Fruit fly (Drosophila melanogaster) whole organism, embryonic: ENCODE data around the gene CG9395.

Experiments used
- Ada2b ChIP-seq: fragments of 200-800 bp; sonication (Bioruptor generic); IDR thresholded peaks from 2 replicates; pipeline ENCODE4 v1.3.6; 2022; ENCODE audit warnings: missing biosample characterization, missing genetic modification characterization
- Atf3 ChIP-seq: fragments of 200-800 bp; sonication (Bioruptor generic); optimal IDR thresholded peaks from 3 replicates; lab custom pipeline; 2016; ENCODE audit warnings: missing biosample characterization, missing genetic modification characterization
- BtbVII ChIP-seq: fragments of 200-800 bp; sonication (Bioruptor generic); optimal IDR thresholded peaks from 3 replicates; lab custom pipeline; 2017; ENCODE audit warnings: missing biosample characterization, mild to moderate bottlenecking, missing genetic modification characterization
- CG1024 ChIP-seq: fragments of 200-800 bp; sonication (Bioruptor generic); IDR thresholded peaks from 2 replicates; pipeline ENCODE4 v1.3.6; 2022; ENCODE audit warnings: missing biosample characterization, missing genetic modification characterization
- CG10366 ChIP-seq: fragments of 200-800 bp; sonication (Bioruptor generic); IDR thresholded peaks from 2 replicates; pipeline ENCODE4 v1.3.6; 2022; ENCODE audit warnings: missing biosample characterization, missing genetic modification characterization
- CG10431 ChIP-seq: fragments of 200-800 bp; sonication (Bioruptor generic); optimal IDR thresholded peaks from 3 replicates; lab custom pipeline; 2018; ENCODE audit warnings: missing biosample characterization, mild to moderate bottlenecking, missing genetic modification characterization
- CG13775 ChIP-seq: fragments of 200-800 bp; sonication (Bioruptor generic); optimal IDR thresholded peaks from 3 replicates; lab custom pipeline; 2017; ENCODE audit warnings: missing biosample characterization, mild to moderate bottlenecking, missing genetic modification characterization
- CG15696 ChIP-seq: fragments of 200-800 bp; sonication (Bioruptor generic); optimal IDR thresholded peaks from 2 replicates; lab custom pipeline; 2019; ENCODE audit warnings: missing biosample characterization, mild to moderate bottlenecking, missing genetic modification characterization, moderate library complexity
- CG17186 ChIP-seq: fragments of 200-800 bp; sonication (Bioruptor generic); optimal IDR thresholded peaks from 3 replicates; lab custom pipeline; 2017; ENCODE audit warnings: missing biosample characterization, missing genetic modification reagents, missing genetic modification characterization
- CG17829 ChIP-seq: fragments of 200-800 bp; optimal IDR thresholded peaks from 2 replicates; lab custom pipeline; 2019; ENCODE audit warnings: missing biosample characterization, mild to moderate bottlenecking, missing genetic modification characterization, moderate library complexity
- CG3995 ChIP-seq: fragments of 200-800 bp; sonication (Bioruptor generic); optimal IDR thresholded peaks from 3 replicates; lab custom pipeline; 2016; ENCODE audit warnings: missing biosample characterization, missing genetic modification characterization
- CG6683 ChIP-seq: fragments of 200-800 bp; sonication (Bioruptor generic); optimal IDR thresholded peaks from 2 replicates; lab custom pipeline; 2017; ENCODE audit warnings: missing biosample characterization, mild to moderate bottlenecking, missing genetic modification characterization, missing genetic modification reagents
- CG7839 ChIP-seq: fragments of 200-800 bp; sonication (Bioruptor generic); optimal IDR thresholded peaks from 3 replicates; lab custom pipeline; 2018; ENCODE audit warnings: missing biosample characterization, mild to moderate bottlenecking, missing genetic modification characterization, moderate library complexity
- CG9215 ChIP-seq: fragments of 200-800 bp; sonication (Bioruptor generic); IDR thresholded peaks from 2 replicates; pipeline ENCODE4 v1.3.6; 2022; ENCODE audit warnings: missing biosample characterization, missing genetic modification characterization
- CG9727 ChIP-seq: fragments of 200-800 bp; sonication (Bioruptor generic); optimal IDR thresholded peaks from 3 replicates; lab custom pipeline; 2017; ENCODE audit warnings: missing biosample characterization, mild to moderate bottlenecking, missing genetic modification characterization
- Doc2 ChIP-seq: fragments of 200-800 bp; sonication (Bioruptor generic); IDR thresholded peaks from 2 replicates; pipeline ENCODE4 v1.3.6; 2022; ENCODE audit warnings: missing biosample characterization, missing genetic modification characterization
- HLH4C ChIP-seq: fragments of 200-800 bp; sonication (Bioruptor generic); IDR thresholded peaks from 3 replicates; pipeline ENCODE4 v1.3.6; 2022; ENCODE audit warnings: missing biosample characterization, missing genetic modification characterization; ENCODE audit not compliant: partially characterized antibody
- Hmr ChIP-seq: fragments of 200-800 bp; sonication (Bioruptor generic); optimal IDR thresholded peaks from 3 replicates; lab custom pipeline; 2017; ENCODE audit warnings: mild to moderate bottlenecking, missing biosample characterization, missing genetic modification reagents, missing genetic modification characterization
- Hr51 ChIP-seq, 2 experiments: fragments of 200-800 bp; sonication (Bioruptor generic); optimal IDR thresholded peaks; 2 replicates in 1 of 2; 3 replicates in 1 of 2; lab custom pipeline; 2016 to 2018; ENCODE audit warnings: missing biosample characterization in 2 of 2, missing genetic modification characterization in 2 of 2, mild to moderate bottlenecking in 1 of 2, moderate library complexity in 1 of 2
- Hr78 ChIP-seq, 2 experiments: fragments of 200-800 bp in 1 of 2; fragments of >200 bp in 1 of 2; sonication (Bioruptor generic) in 1 of 2; optimal IDR thresholded peaks; 2 replicates each; lab custom pipeline; 2017 to 2019; ENCODE audit warnings: missing biosample characterization in 2 of 2, missing genetic modification characterization in 2 of 2, mild to moderate bottlenecking in 1 of 2, moderate library complexity in 1 of 2
- Lhr ChIP-seq: fragments of 200-800 bp; sonication (Bioruptor generic); optimal IDR thresholded peaks from 3 replicates; lab custom pipeline; 2017; ENCODE audit warnings: mild to moderate bottlenecking, missing biosample characterization, missing genetic modification reagents, missing genetic modification characterization
- PHDP ChIP-seq: fragments of 200-800 bp; sonication (Bioruptor generic); optimal IDR thresholded peaks from 3 replicates; lab custom pipeline; 2018; ENCODE audit warnings: missing biosample characterization, mild to moderate bottlenecking, missing genetic modification characterization, moderate library complexity
- Pdp1 ChIP-seq, 2 experiments: fragments of 200-800 bp; sonication (Bioruptor generic); optimal IDR thresholded peaks; 3 replicates each; lab custom pipeline; 2016; ENCODE audit warnings: missing biosample characterization in 2 of 2, missing genetic modification characterization in 2 of 2, mild to moderate bottlenecking in 1 of 2, moderate library complexity in 1 of 2
- Ptx1 ChIP-seq: fragments of 200-800 bp; sonication (Bioruptor generic); IDR thresholded peaks from 2 replicates; pipeline ENCODE4 v1.3.6; 2022; ENCODE audit warnings: missing biosample characterization, missing genetic modification characterization
- Rfx ChIP-seq: fragments of 200-800 bp; sonication (Bioruptor generic); IDR thresholded peaks from 2 replicates; pipeline ENCODE4 v1.3.6; 2022; ENCODE audit warnings: missing biosample characterization, missing genetic modification characterization
- Trl ChIP-seq, 3 experiments: fragments of >200 bp in 2 of 3; fragments of 200-800 bp in 1 of 3; sonication (Bioruptor generic) in 1 of 3; optimal IDR thresholded peaks; 2 replicates in 1 of 3; 3 replicates in 2 of 3; lab custom pipeline; 2016 to 2017; ENCODE audit warnings: missing biosample characterization in 1 of 3, missing genetic modification characterization in 1 of 3
- ara ChIP-seq: fragments of 200-800 bp; sonication (Bioruptor generic); IDR thresholded peaks from 2 replicates; pipeline ENCODE4 v1.3.6; 2022; ENCODE audit warnings: missing biosample characterization, missing genetic modification characterization
- ato ChIP-seq: fragments of 200-800 bp; sonication (Bioruptor generic); IDR thresholded peaks from 2 replicates; pipeline ENCODE4 v1.3.6; 2022; ENCODE audit warnings: missing biosample characterization, missing genetic modification characterization; ENCODE audit not compliant: partially characterized antibody
- az2 ChIP-seq: fragments of 200-800 bp; sonication (Bioruptor generic); optimal IDR thresholded peaks from 3 replicates; lab custom pipeline; 2016; ENCODE audit warnings: missing biosample characterization, missing genetic modification characterization
- ci ChIP-seq: fragments of 200-800 bp; sonication (Bioruptor generic); IDR thresholded peaks from 3 replicates; pipeline ENCODE4 v1.3.6; 2022; ENCODE audit warnings: missing biosample characterization, missing genetic modification characterization
- crp ChIP-seq, 2 experiments: fragments of 200-800 bp; sonication (Bioruptor generic); optimal IDR thresholded peaks; 2 replicates in 1 of 2; 3 replicates in 1 of 2; lab custom pipeline; 2017; ENCODE audit warnings: missing biosample characterization in 2 of 2, missing genetic modification characterization in 2 of 2, mild to moderate bottlenecking in 1 of 2, moderate library complexity in 1 of 2
- dmrt99B ChIP-seq: fragments of 200-800 bp; sonication (Bioruptor generic); optimal IDR thresholded peaks from 2 replicates; lab custom pipeline; 2018; ENCODE audit warnings: missing biosample characterization, mild to moderate bottlenecking, missing genetic modification characterization, moderate library complexity
- ewg ChIP-seq: fragments of 200-800 bp; sonication (Bioruptor generic); optimal IDR thresholded peaks from 3 replicates; lab custom pipeline; 2017; ENCODE audit warnings: mild to moderate bottlenecking, missing biosample characterization, missing genetic modification reagents, missing genetic modification characterization
- exex ChIP-seq: fragments of 200-800 bp; sonication (Bioruptor generic); optimal IDR thresholded peaks from 4 replicates; lab custom pipeline; 2018; ENCODE audit warnings: missing biosample characterization, mild to moderate bottlenecking, missing genetic modification characterization, moderate library complexity
- jing ChIP-seq: fragments of 200-800 bp; sonication (Bioruptor generic); optimal IDR thresholded peaks from 2 replicates; lab custom pipeline; 2018; ENCODE audit warnings: missing biosample characterization, mild to moderate bottlenecking, missing genetic modification characterization
- onecut ChIP-seq: fragments of 200-800 bp; sonication (Bioruptor generic); IDR thresholded peaks from 2 replicates; pipeline ENCODE4 v1.3.6; 2022; ENCODE audit warnings: missing biosample characterization, missing genetic modification characterization
- pb ChIP-seq: fragments of 200-800 bp; sonication (Bioruptor generic); optimal IDR thresholded peaks from 3 replicates; lab custom pipeline; 2016; ENCODE audit warnings: missing biosample characterization, missing genetic modification characterization
- sd ChIP-seq: fragments of 200-800 bp; sonication (Bioruptor generic); optimal IDR thresholded peaks from 3 replicates; lab custom pipeline; 2018; ENCODE audit warnings: missing biosample characterization, mild to moderate bottlenecking, missing genetic modification characterization, moderate library complexity
- sima ChIP-seq: fragments of 200-800 bp; sonication (Bioruptor generic); optimal IDR thresholded peaks from 2 replicates; lab custom pipeline; 2016; ENCODE audit warnings: missing biosample characterization, missing genetic modification characterization
- slou ChIP-seq: fragments of 200-800 bp; sonication (Bioruptor generic); optimal IDR thresholded peaks from 3 replicates; lab custom pipeline; 2016; ENCODE audit warnings: missing biosample characterization, missing genetic modification characterization
- sob ChIP-seq: fragments of 200-800 bp; sonication (Bioruptor generic); IDR thresholded peaks from 2 replicates; pipeline ENCODE4 v1.3.6; 2022; ENCODE audit warnings: missing biosample characterization, missing genetic modification characterization
- sqz ChIP-seq: fragments of 200-800 bp; sonication (Bioruptor generic); optimal IDR thresholded peaks from 3 replicates; lab custom pipeline; 2018; ENCODE audit warnings: missing biosample characterization, mild to moderate bottlenecking, missing genetic modification characterization
- tap ChIP-seq: fragments of 200-800 bp; optimal IDR thresholded peaks from 3 replicates; lab custom pipeline; 2019; ENCODE audit warnings: missing biosample characterization, mild to moderate bottlenecking, missing genetic modification characterization, moderate library complexity
- toy ChIP-seq: fragments of 200-800 bp; sonication (Bioruptor generic); IDR thresholded peaks from 2 replicates; pipeline ENCODE4 v1.3.6; 2022; ENCODE audit warnings: missing biosample characterization, missing genetic modification characterization
- tup ChIP-seq: fragments of 200-800 bp; sonication (Bioruptor generic); optimal IDR thresholded peaks from 2 replicates; lab custom pipeline; 2016; ENCODE audit warnings: missing biosample characterization, mild to moderate bottlenecking, missing genetic modification characterization, moderate library complexity
- unpg ChIP-seq: fragments of 200-800 bp; sonication (Bioruptor generic); optimal IDR thresholded peaks from 3 replicates; lab custom pipeline; 2018; ENCODE audit warnings: missing biosample characterization, mild to moderate bottlenecking, missing genetic modification characterization, moderate library complexity

Gene CG9395

dm6 chr2L:13354580-13355347 is at the start of gene CG9395:
CG9395 (minus strand) TSS chr2L:13355073.
- peak in 1 of 2 experiments; percentile 62 for TF ChIP-seq crp (GFP tag; optimal IDR thresholded peaks at IDR 0.05; lab: Kevin White, UChicago)
- TF ChIP-seq CG17829 = no peak
- TF ChIP-seq Trl (optimal IDR thresholded peaks at IDR 0.05; lab: Kevin White, UChicago) = peak; percentile 20 to 31
- TF ChIP-seq Trl (GFP tag; optimal IDR thresholded peaks at IDR 0.05; lab: Kevin White, UChicago) = no peak
- TF ChIP-seq ewg (GFP tag; lab: Kevin White, UChicago) = peak; percentile 93
- TF ChIP-seq onecut (GFP tag; lab: Robert Waterston, UW) = peak; percentile 92
- TF ChIP-seq BtbVII = no peak
- TF ChIP-seq, all 482 proteins: peak for 4

- TF ChIP-seq unpg (GFP tag; lab: Kevin White, UChicago) (peak; percentile 17), Atf3 (no peak), sob (GFP tag; lab: Robert Waterston, UW) (no peak), CG3995 (GFP tag; lab: Kevin White, UChicago) (no peak), CG1024 (GFP tag; lab: Robert Waterston, UW) (no peak), Pdp1 (GFP tag; optimal IDR thresholded peaks at IDR 0.05; lab: Kevin White, UChicago) (peak in 1 of 2 experiments; percentile 4), sima (no peak), CG10366 (GFP tag; lab: Robert Waterston, UW) (no peak), toy (GFP tag; lab: Robert Waterston, UW) (no peak), pb (GFP tag; lab: Kevin White, UChicago) (no peak), CG7839 (tag; lab: Kevin White, UChicago) (peak; percentile 24), CG9727 (no peak), Hr78 (GFP tag; optimal IDR thresholded peaks at IDR 0.05; lab: Kevin White, UChicago) (no peak), CG10431 (GFP tag; lab: Kevin White, UChicago) (no peak), ara (GFP tag; lab: Robert Waterston, UW) (no peak), CG15696 (tag; lab: Kevin White, UChicago) (no peak), sqz (GFP tag; lab: Kevin White, UChicago) (no peak), Rfx (GFP tag; lab: Robert Waterston, UW) (0 out of 2 replicates have a peak, but pooled peaks have one; percentile 12), az2 (GFP tag; lab: Kevin White, UChicago) (no peak), tap (tag; lab: Kevin White, UChicago) (no peak), Lhr (GFP tag; lab: Kevin White, UChicago) (no peak), HLH4C (no peak), Hmr (GFP tag; lab: Kevin White, UChicago) (no peak), CG9215 (GFP tag; lab: Robert Waterston, UW) (no peak), Ada2b (no peak), CG13775 (GFP tag; lab: Kevin White, UChicago) (peak; percentile 5), Doc2 (no peak), tup (GFP tag; lab: Kevin White, UChicago) (no peak), CG17186 (GFP tag; lab: Kevin White, UChicago) (no peak), sd (tag; lab: Kevin White, UChicago) (no peak), ci (GFP tag; lab: Robert Waterston, UW) (no peak), jing (GFP tag; lab: Kevin White, UChicago) (no peak), CG6683 (GFP tag; lab: Kevin White, UChicago) (no peak), Ptx1 (no peak), Hr51 (GFP tag; optimal IDR thresholded peaks at IDR 0.05; lab: Kevin White, UChicago) (peak in 1 of 2 experiments; percentile 11), exex (no peak), dmrt99B (tag; lab: Kevin White, UChicago) (peak; percentile 11), PHDP (tag; lab: Kevin White, UChicago) (peak; percentile 8), ewg (GFP tag; lab: Kevin White, UChicago) (no peak), ato (GFP tag; lab: Robert Waterston, UW) (no peak), slou (GFP tag; lab: Kevin White, UChicago) (no peak)
Measured at dm6 chr2L:13399565-13399964, 44.7 kb upstream of the CG9395 start.
